Fruit fly (Drosophila melanogaster) whole organism, embryonic: ENCODE results near the gene Faa.

ENCODE experiments used
- Aef1 ChIP-seq: fragments of 200-800 bp; sonication (Bioruptor generic); IDR thresholded peaks from 3 replicates; pipeline ENCODE4 v1.3.6; 2022; ENCODE audit warnings: missing biosample characterization, missing genetic modification characterization
- Blimp-1 ChIP-seq: fragments of 200-800 bp; sonication (Bioruptor generic); optimal IDR thresholded peaks from 3 replicates; lab custom pipeline; 2018; ENCODE audit warnings: missing biosample characterization, missing genetic modification characterization, mild to moderate bottlenecking, moderate library complexity, missing genetic modification reagents
- CG11085 ChIP-seq: fragments of 200-800 bp; sonication (Bioruptor generic); IDR thresholded peaks from 2 replicates; pipeline ENCODE4 v1.3.6; 2022; ENCODE audit warnings: missing biosample characterization, missing genetic modification characterization
- CG11695 ChIP-seq: fragments of 200-800 bp; sonication (Bioruptor generic); IDR thresholded peaks from 3 replicates; pipeline ENCODE4 v1.3.6; 2022; ENCODE audit warnings: missing biosample characterization, missing genetic modification characterization
- CG12391 ChIP-seq: fragments of 200-800 bp; sonication (Bioruptor generic); optimal IDR thresholded peaks from 3 replicates; lab custom pipeline; 2018; ENCODE audit warnings: missing biosample characterization, mild to moderate bottlenecking, missing genetic modification characterization, moderate library complexity
- CG13123 ChIP-seq: fragments of 200-800 bp; sonication (Bioruptor generic); optimal IDR thresholded peaks from 2 replicates; lab custom pipeline; 2016; ENCODE audit warnings: missing biosample characterization, missing genetic modification characterization
- CG13894 ChIP-seq: fragments of 200-800 bp; sonication (Bioruptor generic); optimal IDR thresholded peaks from 3 replicates; lab custom pipeline; 2018; ENCODE audit warnings: missing biosample characterization, mild to moderate bottlenecking, missing genetic modification characterization, moderate library complexity
- CG15011 ChIP-seq: fragments of 200-800 bp; sonication (Bioruptor generic); optimal IDR thresholded peaks from 3 replicates; lab custom pipeline; 2018; ENCODE audit warnings: missing biosample characterization, mild to moderate bottlenecking, missing genetic modification characterization
- CG15073 ChIP-seq: fragments of 200-800 bp; sonication (Bioruptor generic); optimal IDR thresholded peaks from 2 replicates; lab custom pipeline; 2016; ENCODE audit warnings: missing biosample characterization, missing genetic modification characterization
- CG18619 ChIP-seq: fragments of 200-800 bp; sonication (Bioruptor generic); optimal IDR thresholded peaks from 3 replicates; lab custom pipeline; 2017; ENCODE audit warnings: missing biosample characterization, mild to moderate bottlenecking, missing genetic modification characterization
- CG31365 ChIP-seq: fragments of 200-800 bp; sonication (Bioruptor generic); optimal IDR thresholded peaks from 2 replicates; lab custom pipeline; 2018; ENCODE audit warnings: missing biosample characterization, mild to moderate bottlenecking, missing genetic modification characterization
- CG42726 ChIP-seq: fragments of 200-800 bp; sonication (Bioruptor generic); IDR thresholded peaks from 2 replicates; pipeline ENCODE4 v1.3.6; 2022; ENCODE audit warnings: missing biosample characterization, missing genetic modification characterization; ENCODE audit not compliant: partially characterized antibody
- CG6791 ChIP-seq: fragments of 200-800 bp; sonication (Bioruptor generic); IDR thresholded peaks from 3 replicates; pipeline ENCODE4 v1.3.6; 2022; ENCODE audit warnings: missing biosample characterization, missing genetic modification characterization; ENCODE audit not compliant: partially characterized antibody
- CG9727 ChIP-seq: fragments of 200-800 bp; sonication (Bioruptor generic); optimal IDR thresholded peaks from 3 replicates; lab custom pipeline; 2017; ENCODE audit warnings: missing biosample characterization, mild to moderate bottlenecking, missing genetic modification characterization
- Chrac-16 ChIP-seq: fragments of 200-800 bp; sonication (Bioruptor generic); optimal IDR thresholded peaks from 3 replicates; lab custom pipeline; 2016; ENCODE audit warnings: missing biosample characterization, missing genetic modification characterization
- CoRest ChIP-seq: fragments of 200-800 bp; sonication (Bioruptor generic); optimal IDR thresholded peaks from 3 replicates; lab custom pipeline; 2018; ENCODE audit warnings: missing biosample characterization, mild to moderate bottlenecking, missing genetic modification characterization, moderate library complexity
- Dll ChIP-seq: fragments of 200-800 bp; sonication (Bioruptor generic); IDR thresholded peaks from 4 replicates; pipeline ENCODE4 v1.3.6; 2022; ENCODE audit warnings: missing biosample characterization, missing genetic modification characterization; ENCODE audit not compliant: partially characterized antibody
- Ets97D ChIP-seq: fragments of 200-800 bp; sonication (Bioruptor generic); optimal IDR thresholded peaks from 3 replicates; lab custom pipeline; 2016; ENCODE audit warnings: missing biosample characterization, missing genetic modification characterization
- GATAe ChIP-seq: fragments of 200-800 bp; sonication (Bioruptor generic); conservative IDR thresholded peaks from 2 replicates; pipeline ENCODE4 v1.3.6; 2022; ENCODE audit warnings: missing biosample characterization, missing genetic modification characterization
- H2.0 ChIP-seq: fragments of 200-800 bp; sonication (Bioruptor generic); IDR thresholded peaks from 2 replicates; pipeline ENCODE4 v1.3.6; 2022; ENCODE audit warnings: missing biosample characterization, missing genetic modification characterization
- HLH4C ChIP-seq: fragments of 200-800 bp; sonication (Bioruptor generic); IDR thresholded peaks from 3 replicates; pipeline ENCODE4 v1.3.6; 2022; ENCODE audit warnings: missing biosample characterization, missing genetic modification characterization; ENCODE audit not compliant: partially characterized antibody
- Hey ChIP-seq: fragments of 200-800 bp; sonication (Bioruptor generic); optimal IDR thresholded peaks from 3 replicates; lab custom pipeline; 2018; ENCODE audit warnings: missing biosample characterization, mild to moderate bottlenecking, missing genetic modification characterization
- Lpt ChIP-seq: fragments of >200 bp; optimal IDR thresholded peaks from 2 replicates; lab custom pipeline; 2018; ENCODE audit warnings: missing biosample characterization, missing genetic modification characterization
- Myb ChIP-seq: fragments of 200-800 bp; sonication (Bioruptor generic); optimal IDR thresholded peaks from 2 replicates; lab custom pipeline; 2016; ENCODE audit warnings: missing biosample characterization, missing genetic modification characterization
- NK7.1 ChIP-seq: fragments of 200-800 bp; sonication (Bioruptor generic); optimal IDR thresholded peaks from 3 replicates; lab custom pipeline; 2016; ENCODE audit warnings: missing biosample characterization, missing genetic modification characterization
- Ravus ChIP-seq: fragments of 200-800 bp; sonication (Bioruptor generic); IDR thresholded peaks from 2 replicates; pipeline ENCODE4 v1.3.6; 2022; ENCODE audit warnings: missing biosample characterization, missing genetic modification characterization
- Sox100B ChIP-seq: fragments of 200-800 bp; sonication (Bioruptor generic); optimal IDR thresholded peaks from 3 replicates; lab custom pipeline; 2018; ENCODE audit warnings: missing biosample characterization, mild to moderate bottlenecking, missing genetic modification characterization
- Stat92E ChIP-seq, 3 experiments: fragments of >200 bp in 2 of 3; fragments of 200-800 bp in 1 of 3; sonication (Bioruptor generic) in 1 of 3; optimal IDR thresholded peaks; 2 replicates each; lab custom pipeline; 2017 to 2019; ENCODE audit warnings: missing biosample characterization in 3 of 3, missing genetic modification characterization in 3 of 3, mild to moderate bottlenecking in 1 of 3, moderate library complexity in 1 of 3
- ato ChIP-seq: fragments of 200-800 bp; sonication (Bioruptor generic); IDR thresholded peaks from 2 replicates; pipeline ENCODE4 v1.3.6; 2022; ENCODE audit warnings: missing biosample characterization, missing genetic modification characterization; ENCODE audit not compliant: partially characterized antibody
- az2 ChIP-seq: fragments of 200-800 bp; sonication (Bioruptor generic); optimal IDR thresholded peaks from 3 replicates; lab custom pipeline; 2016; ENCODE audit warnings: missing biosample characterization, missing genetic modification characterization
- bab2 ChIP-seq: fragments of 200-800 bp; sonication (Bioruptor generic); optimal IDR thresholded peaks from 2 replicates; lab custom pipeline; 2016; ENCODE audit warnings: missing biosample characterization, missing genetic modification characterization
- cas ChIP-seq: fragments of 200-800 bp; sonication (Bioruptor generic); IDR thresholded peaks from 2 replicates; pipeline ENCODE4 v1.3.6; 2022; ENCODE audit warnings: missing biosample characterization, missing genetic modification characterization
- caup ChIP-seq: fragments of 200-800 bp; sonication (Bioruptor generic); optimal IDR thresholded peaks from 3 replicates; lab custom pipeline; 2017; ENCODE audit warnings: missing biosample characterization, mild to moderate bottlenecking, missing genetic modification characterization, moderate library complexity; ENCODE audit not compliant: severe bottlenecking
- cwo ChIP-seq: fragments of 200-800 bp; sonication (Bioruptor generic); optimal IDR thresholded peaks from 3 replicates; lab custom pipeline; 2017; ENCODE audit warnings: missing biosample characterization, missing genetic modification characterization, mild to moderate bottlenecking, moderate library complexity, missing genetic modification reagents
- dan ChIP-seq: fragments of 200-800 bp; sonication (Bioruptor generic); IDR thresholded peaks from 2 replicates; pipeline ENCODE4 v1.3.6; 2022; ENCODE audit warnings: missing biosample characterization, missing genetic modification characterization
- ems ChIP-seq: fragments of 200-800 bp; sonication (Bioruptor generic); optimal IDR thresholded peaks from 3 replicates; lab custom pipeline; 2016; ENCODE audit warnings: missing biosample characterization, missing genetic modification characterization
- fd96Cb ChIP-seq: fragments of 200-800 bp; sonication (Bioruptor generic); optimal IDR thresholded peaks from 2 replicates; lab custom pipeline; 2018; ENCODE audit warnings: missing biosample characterization, mild to moderate bottlenecking, missing genetic modification characterization, moderate library complexity
- ftz-f1 ChIP-seq: fragments of 200-800 bp; sonication (Bioruptor generic); optimal IDR thresholded peaks from 2 replicates; lab custom pipeline; 2016; ENCODE audit warnings: missing biosample characterization, missing genetic modification characterization
- gcm ChIP-seq: fragments of 200-800 bp; sonication (Bioruptor generic); optimal IDR thresholded peaks from 2 replicates; lab custom pipeline; 2019; ENCODE audit warnings: missing biosample characterization, mild to moderate bottlenecking, missing genetic modification characterization, moderate library complexity
- hth ChIP-seq: fragments of >200 bp; optimal IDR thresholded peaks from 2 replicates; lab custom pipeline; 2017; ENCODE audit warnings: inconsistent platforms
- jumu ChIP-seq: fragments of 200-800 bp; sonication (Bioruptor generic); optimal IDR thresholded peaks from 3 replicates; lab custom pipeline; 2016; ENCODE audit warnings: missing biosample characterization, missing genetic modification characterization
- lbe ChIP-seq: fragments of 200-800 bp; sonication (Bioruptor generic); optimal IDR thresholded peaks from 2 replicates; lab custom pipeline; 2016; ENCODE audit warnings: missing biosample characterization, mild to moderate bottlenecking, missing genetic modification characterization
- lola ChIP-seq, 3 experiments: fragments of >200 bp in 2 of 3; fragments of 200-800 bp in 1 of 3; sonication (Bioruptor generic) in 1 of 3; optimal IDR thresholded peaks; 2 replicates each; lab custom pipeline; 2017 to 2019; ENCODE audit warnings: missing biosample characterization in 3 of 3, missing genetic modification characterization in 3 of 3, mild to moderate bottlenecking in 1 of 3, moderate library complexity in 1 of 3
- mirr ChIP-seq: fragments of 200-800 bp; sonication (Bioruptor generic); optimal IDR thresholded peaks from 3 replicates; lab custom pipeline; 2018; ENCODE audit warnings: missing biosample characterization, mild to moderate bottlenecking, missing genetic modification characterization
- nmo ChIP-seq: fragments of 200-800 bp; sonication (Bioruptor generic); optimal IDR thresholded peaks from 2 replicates; lab custom pipeline; 2018; ENCODE audit warnings: missing biosample characterization, mild to moderate bottlenecking, missing genetic modification characterization, moderate library complexity
- onecut ChIP-seq: fragments of 200-800 bp; sonication (Bioruptor generic); IDR thresholded peaks from 2 replicates; pipeline ENCODE4 v1.3.6; 2022; ENCODE audit warnings: missing biosample characterization, missing genetic modification characterization
- sug ChIP-seq: fragments of 200-800 bp; optimal IDR thresholded peaks from 2 replicates; lab custom pipeline; 2019; ENCODE audit warnings: missing biosample characterization, mild to moderate bottlenecking, missing genetic modification characterization, moderate library complexity
- tup ChIP-seq: fragments of 200-800 bp; sonication (Bioruptor generic); optimal IDR thresholded peaks from 2 replicates; lab custom pipeline; 2016; ENCODE audit warnings: missing biosample characterization, mild to moderate bottlenecking, missing genetic modification characterization, moderate library complexity
- zfh1 ChIP-seq: fragments of 200-800 bp; sonication (Bioruptor generic); IDR thresholded peaks from 3 replicates; pipeline ENCODE4 v1.3.6; 2022; ENCODE audit warnings: missing biosample characterization, missing genetic modification characterization

The Faa gene

dm6 chr3L:4092705-4093257, 19.0 kb upstream of the Faa start, which contains the start of gene CG14990 (continued):
- TF ChIP-seq mirr (GFP tag; lab: Kevin White, UChicago) (no peak), jumu (GFP tag; lab: Kevin White, UChicago) (no peak), onecut (no peak), nmo (GFP tag; lab: Kevin White, UChicago) (peak; percentile 38), lola (GFP tag; optimal IDR thresholded peaks at IDR 0.05; lab: Kevin White, UChicago) (peak in 1 of 3 experiments; percentile 5), cas (GFP tag; lab: Robert Waterston, UW) (no peak), Myb (GFP tag; lab: Kevin White, UChicago) (peak; percentile 95), Dll (GFP tag; lab: Robert Waterston, UW) (no peak), CG15073 (GFP tag; lab: Kevin White, UChicago) (no peak), Ets97D (GFP tag; lab: Kevin White, UChicago) (peak; percentile 38), CG9727 (no peak), bab2 (no peak), cwo (GFP tag; lab: Kevin White, UChicago) (no peak), fd96Cb (tag; lab: Kevin White, UChicago) (no peak), CG11085 (GFP tag; lab: Robert Waterston, UW) (no peak), caup (no peak), NK7.1 (GFP tag; lab: Kevin White, UChicago) (no peak), CG12391 (tag; lab: Kevin White, UChicago) (peak; percentile 10), ato (GFP tag; lab: Robert Waterston, UW) (no peak), gcm (GFP tag; lab: Kevin White, UChicago) (no peak), GATAe (GFP tag; lab: Robert Waterston, UW) (no peak), Hey (tag; lab: Kevin White, UChicago) (no peak), Aef1 (GFP tag; lab: Robert Waterston, UW) (no peak), tup (no peak), Chrac-16 (GFP tag; lab: Kevin White, UChicago) (no peak), H2.0 (GFP tag; lab: Robert Waterston, UW) (no peak), ems (GFP tag; lab: Kevin White, UChicago) (no peak), Sox100B (GFP tag; lab: Kevin White, UChicago) (no peak), Ravus (GFP tag; lab: Robert Waterston, UW) (no peak), CG31365 (tag; lab: Kevin White, UChicago) (peak; percentile 99), CG6791 (peak; percentile 34; the same call in 1 of the 3 replicates), dan (no peak), hth (lab: Kevin White, UChicago) (no peak), CG13123 (GFP tag; lab: Kevin White, UChicago) (no peak), CG11695 (GFP tag; lab: Robert Waterston, UW) (no peak), HLH4C (0 out of 3 replicates have a peak, but pooled peaks have one; percentile 19), CG18619 (GFP tag; lab: Kevin White, UChicago) (no peak), Lpt (GFP tag; lab: Kevin White, UChicago) (no peak), az2 (GFP tag; lab: Kevin White, UChicago) (no peak), lbe (GFP tag; lab: Kevin White, UChicago) (no peak), zfh1 (no peak), CoRest (tag; lab: Kevin White, UChicago) (peak; percentile 38), CG42726 (GFP tag; lab: Robert Waterston, UW) (peak; percentile 66; the same call in 1 of the 2 replicates), Stat92E (GFP tag; optimal IDR thresholded peaks at IDR 0.05; lab: Kevin White, UChicago) (peak in 1 of 3 experiments; percentile 53), Blimp-1 (GFP tag; lab: Kevin White, UChicago) (no peak), ftz-f1 (no peak), CG15011 (GFP tag; lab: Kevin White, UChicago) (no peak), sug (tag; lab: Kevin White, UChicago) (no peak), CG13894 (tag; lab: Kevin White, UChicago) (no peak)
